Fruit fly (Drosophila melanogaster) whole organism, embryonic: ENCODE results near the gene GABPI.
A peak's percentile ranks its signal among the peaks of the same experiment; 100 is the strongest.

ENCODE experiments used
- BEAF-32 ChIP-seq: fragments of 200-800 bp; sonication (Bioruptor generic); optimal IDR thresholded peaks from 3 replicates; lab custom pipeline; 2017; ENCODE audit warnings: missing biosample characterization, missing genetic modification characterization, mild to moderate bottlenecking, moderate library complexity, missing genetic modification reagents
- Bteb2 ChIP-seq: fragments of 200-800 bp; sonication (Bioruptor generic); optimal IDR thresholded peaks from 2 replicates; lab custom pipeline; 2016; ENCODE audit warnings: missing biosample characterization, missing genetic modification characterization
- CG10543 ChIP-seq: fragments of 200-800 bp; sonication (Bioruptor generic); optimal IDR thresholded peaks from 3 replicates; lab custom pipeline; 2017; ENCODE audit warnings: missing biosample characterization, mild to moderate bottlenecking, missing genetic modification characterization, moderate library complexity
- CG10959 ChIP-seq: fragments of 200-800 bp; sonication (Bioruptor generic); IDR thresholded peaks from 2 replicates; pipeline ENCODE4 v1.3.6; 2022; ENCODE audit warnings: missing biosample characterization, missing genetic modification characterization
- CG11085 ChIP-seq: fragments of 200-800 bp; sonication (Bioruptor generic); IDR thresholded peaks from 2 replicates; pipeline ENCODE4 v1.3.6; 2022; ENCODE audit warnings: missing biosample characterization, missing genetic modification characterization
- CG11695 ChIP-seq: fragments of 200-800 bp; sonication (Bioruptor generic); IDR thresholded peaks from 3 replicates; pipeline ENCODE4 v1.3.6; 2022; ENCODE audit warnings: missing biosample characterization, missing genetic modification characterization
- CG12391 ChIP-seq: fragments of 200-800 bp; sonication (Bioruptor generic); optimal IDR thresholded peaks from 3 replicates; lab custom pipeline; 2018; ENCODE audit warnings: missing biosample characterization, mild to moderate bottlenecking, missing genetic modification characterization, moderate library complexity
- CG12942 ChIP-seq: fragments of 200-800 bp; sonication (Bioruptor generic); optimal IDR thresholded peaks from 3 replicates; lab custom pipeline; 2016; ENCODE audit warnings: missing biosample characterization, missing genetic modification characterization
- CG14014 ChIP-seq: fragments of 200-800 bp; sonication (Bioruptor generic); IDR thresholded peaks from 2 replicates; pipeline ENCODE4 v1.3.6; 2022; ENCODE audit warnings: missing biosample characterization, missing genetic modification characterization
- CG14667 ChIP-seq: fragments of 200-800 bp; sonication (Bioruptor generic); IDR thresholded peaks from 2 replicates; pipeline ENCODE4 v1.3.6; 2022; ENCODE audit warnings: missing biosample characterization, missing genetic modification characterization
- CG15514 ChIP-seq: fragments of 200-800 bp; sonication (Bioruptor generic); optimal IDR thresholded peaks from 3 replicates; lab custom pipeline; 2017; ENCODE audit warnings: missing biosample characterization, missing genetic modification characterization, mild to moderate bottlenecking, moderate library complexity, missing genetic modification reagents
- CG16863 ChIP-seq: fragments of 200-800 bp; sonication (Bioruptor generic); optimal IDR thresholded peaks from 3 replicates; lab custom pipeline; 2016; ENCODE audit warnings: missing biosample characterization, missing genetic modification characterization
- CG2678 ChIP-seq: fragments of 200-800 bp; sonication (Bioruptor generic); optimal IDR thresholded peaks from 3 replicates; lab custom pipeline; 2019; ENCODE audit warnings: missing biosample characterization, mild to moderate bottlenecking, missing genetic modification characterization, moderate library complexity
- CG3163 ChIP-seq: fragments of 200-800 bp; sonication (Bioruptor generic); optimal IDR thresholded peaks from 3 replicates; lab custom pipeline; 2016; ENCODE audit warnings: missing biosample characterization, missing genetic modification characterization
- CG33213 ChIP-seq: fragments of 200-800 bp; sonication (Bioruptor generic); optimal IDR thresholded peaks from 3 replicates; lab custom pipeline; 2016; ENCODE audit warnings: missing biosample characterization, missing genetic modification characterization
- CG3995 ChIP-seq: fragments of 200-800 bp; sonication (Bioruptor generic); optimal IDR thresholded peaks from 3 replicates; lab custom pipeline; 2016; ENCODE audit warnings: missing biosample characterization, missing genetic modification characterization
- CG4282 ChIP-seq: fragments of 200-800 bp; sonication (Bioruptor generic); optimal IDR thresholded peaks from 2 replicates; lab custom pipeline; 2016; ENCODE audit warnings: missing biosample characterization, missing genetic modification characterization
- CG4328 ChIP-seq: fragments of 200-800 bp; sonication (Bioruptor generic); optimal IDR thresholded peaks from 3 replicates; lab custom pipeline; 2017; ENCODE audit warnings: missing biosample characterization, missing genetic modification reagents, missing genetic modification characterization
- CG43689 ChIP-seq: fragments of 200-800 bp; sonication (Bioruptor generic); IDR thresholded peaks from 2 replicates; pipeline ENCODE4 v1.3.6; 2022; ENCODE audit warnings: missing biosample characterization, missing genetic modification characterization
- CG7556 ChIP-seq: fragments of 200-800 bp; sonication (Bioruptor generic); optimal IDR thresholded peaks from 2 replicates; lab custom pipeline; 2017; ENCODE audit warnings: missing biosample characterization, mild to moderate bottlenecking, missing genetic modification characterization
- CG8290 ChIP-seq, 3 experiments: fragments of 200-800 bp; sonication (Bioruptor generic); optimal IDR thresholded peaks; 2 replicates each; lab custom pipeline; 2016 to 2019; ENCODE audit warnings: missing biosample characterization in 3 of 3, missing genetic modification characterization in 3 of 3, mild to moderate bottlenecking in 2 of 3, moderate library complexity in 1 of 3
- D ChIP-seq, 2 experiments: fragments of 200-800 bp in 1 of 2; fragments of >200 bp in 1 of 2; sonication (Bioruptor generic) in 1 of 2; optimal IDR thresholded peaks; 2 replicates in 1 of 2; 3 replicates in 1 of 2; lab custom pipeline; 2017; ENCODE audit warnings: mild to moderate bottlenecking in 1 of 2, missing biosample characterization in 1 of 2, missing genetic modification characterization in 1 of 2, missing genetic modification reagents in 1 of 2
- D19B ChIP-seq: fragments of 200-800 bp; sonication (Bioruptor generic); optimal IDR thresholded peaks from 2 replicates; lab custom pipeline; 2017; ENCODE audit warnings: missing biosample characterization, mild to moderate bottlenecking, missing genetic modification characterization
- Dek ChIP-seq: fragments of 200-800 bp; sonication (Bioruptor generic); optimal IDR thresholded peaks from 3 replicates; lab custom pipeline; 2019; ENCODE audit warnings: missing biosample characterization, mild to moderate bottlenecking, missing genetic modification characterization, moderate library complexity
- Elba2 ChIP-seq: fragments of 200-800 bp; sonication (Bioruptor generic); optimal IDR thresholded peaks from 3 replicates; lab custom pipeline; 2016; ENCODE audit warnings: missing biosample characterization, missing genetic modification characterization
- GATAe ChIP-seq: fragments of 200-800 bp; sonication (Bioruptor generic); conservative IDR thresholded peaks from 2 replicates; pipeline ENCODE4 v1.3.6; 2022; ENCODE audit warnings: missing biosample characterization, missing genetic modification characterization
- H15 ChIP-seq: fragments of 200-800 bp; sonication (Bioruptor generic); IDR thresholded peaks from 3 replicates; pipeline ENCODE4 v1.3.6; 2022; ENCODE audit warnings: missing biosample characterization, missing genetic modification characterization
- HLHmδ ChIP-seq: fragments of 200-800 bp; sonication (Bioruptor generic); optimal IDR thresholded peaks from 2 replicates; lab custom pipeline; 2018; ENCODE audit warnings: missing biosample characterization, mild to moderate bottlenecking, missing genetic modification characterization, moderate library complexity
- Hey ChIP-seq: fragments of 200-800 bp; sonication (Bioruptor generic); optimal IDR thresholded peaks from 3 replicates; lab custom pipeline; 2018; ENCODE audit warnings: missing biosample characterization, mild to moderate bottlenecking, missing genetic modification characterization
- NK7.1 ChIP-seq: fragments of 200-800 bp; sonication (Bioruptor generic); optimal IDR thresholded peaks from 3 replicates; lab custom pipeline; 2016; ENCODE audit warnings: missing biosample characterization, missing genetic modification characterization
- Nf-YC ChIP-seq: fragments of 200-800 bp; optimal IDR thresholded peaks from 3 replicates; lab custom pipeline; 2019; ENCODE audit warnings: missing biosample characterization, mild to moderate bottlenecking, missing genetic modification characterization, moderate library complexity
- NfI ChIP-seq: fragments of 200-800 bp; sonication (Bioruptor generic); optimal IDR thresholded peaks from 3 replicates; lab custom pipeline; 2018; ENCODE audit warnings: missing biosample characterization, mild to moderate bottlenecking, missing genetic modification characterization, moderate library complexity
- Pdp1 ChIP-seq, 2 experiments: fragments of 200-800 bp; sonication (Bioruptor generic); optimal IDR thresholded peaks; 3 replicates each; lab custom pipeline; 2016; ENCODE audit warnings: missing biosample characterization in 2 of 2, missing genetic modification characterization in 2 of 2, mild to moderate bottlenecking in 1 of 2, moderate library complexity in 1 of 2
- Six4 ChIP-seq: fragments of 200-800 bp; sonication (Bioruptor generic); optimal IDR thresholded peaks from 2 replicates; lab custom pipeline; 2016; ENCODE audit warnings: missing biosample characterization, missing genetic modification characterization
- Trl ChIP-seq, 3 experiments: fragments of >200 bp in 2 of 3; fragments of 200-800 bp in 1 of 3; sonication (Bioruptor generic) in 1 of 3; optimal IDR thresholded peaks; 2 replicates in 1 of 3; 3 replicates in 2 of 3; lab custom pipeline; 2016 to 2017; ENCODE audit warnings: missing biosample characterization in 1 of 3, missing genetic modification characterization in 1 of 3
- abd-A ChIP-seq: fragments of 200-800 bp; sonication (Bioruptor generic); optimal IDR thresholded peaks from 3 replicates; lab custom pipeline; 2019; ENCODE audit warnings: missing biosample characterization, mild to moderate bottlenecking, missing genetic modification characterization, moderate library complexity
- cas ChIP-seq: fragments of 200-800 bp; sonication (Bioruptor generic); IDR thresholded peaks from 2 replicates; pipeline ENCODE4 v1.3.6; 2022; ENCODE audit warnings: missing biosample characterization, missing genetic modification characterization
- chinmo ChIP-seq: fragments of 200-800 bp; sonication (Bioruptor generic); IDR thresholded peaks from 4 replicates; pipeline ENCODE4 v1.3.6; 2022; ENCODE audit warnings: missing biosample characterization, missing genetic modification characterization; ENCODE audit not compliant: partially characterized antibody
- ken ChIP-seq: fragments of 200-800 bp; sonication (Bioruptor generic); IDR thresholded peaks from 3 replicates; pipeline ENCODE4 v1.3.6; 2022; ENCODE audit warnings: missing biosample characterization, missing genetic modification characterization
- org-1 ChIP-seq: fragments of 200-800 bp; sonication (Bioruptor generic); optimal IDR thresholded peaks from 2 replicates; lab custom pipeline; 2017; ENCODE audit warnings: missing biosample characterization, missing genetic modification characterization
- otp ChIP-seq: fragments of 200-800 bp; sonication (Bioruptor generic); IDR thresholded peaks from 3 replicates; pipeline ENCODE4, ENCODE4 v1.3.6; 2022; ENCODE audit warnings: missing biosample characterization, missing genetic modification characterization
- pb ChIP-seq: fragments of 200-800 bp; sonication (Bioruptor generic); optimal IDR thresholded peaks from 3 replicates; lab custom pipeline; 2016; ENCODE audit warnings: missing biosample characterization, missing genetic modification characterization
- ranshi ChIP-seq: fragments of 200-800 bp; sonication (Bioruptor generic); IDR thresholded peaks from 2 replicates; pipeline ENCODE4 v1.3.6; 2022; ENCODE audit warnings: missing biosample characterization, missing genetic modification characterization
- schlank ChIP-seq: fragments of 200-800 bp; sonication (Bioruptor generic); optimal IDR thresholded peaks from 2 replicates; lab custom pipeline; 2018; ENCODE audit warnings: missing biosample characterization, mild to moderate bottlenecking, missing genetic modification characterization
- slp2 ChIP-seq: fragments of 200-800 bp; sonication (Bioruptor generic); optimal IDR thresholded peaks from 2 replicates; lab custom pipeline; 2016; ENCODE audit warnings: missing biosample characterization, missing genetic modification characterization
- sob ChIP-seq: fragments of 200-800 bp; sonication (Bioruptor generic); IDR thresholded peaks from 2 replicates; pipeline ENCODE4 v1.3.6; 2022; ENCODE audit warnings: missing biosample characterization, missing genetic modification characterization
- stwl ChIP-seq: fragments of 200-800 bp; sonication (Bioruptor generic); optimal IDR thresholded peaks from 3 replicates; lab custom pipeline; 2018; ENCODE audit warnings: missing biosample characterization, mild to moderate bottlenecking, missing genetic modification characterization, moderate library complexity
- tin ChIP-seq: fragments of 200-800 bp; sonication (Bioruptor generic); optimal IDR thresholded peaks from 3 replicates; lab custom pipeline; 2016; ENCODE audit warnings: missing biosample characterization, missing genetic modification characterization

GABPI gene

dm6 chr2L:3041918-3042615 is 11.7 kb downstream of the GABPI start, which contains the start of gene CG17261 (continued):
- TF ChIP-seq CG12942 (GFP tag; lab: Kevin White, UChicago) (no peak), org-1 (GFP tag; lab: Kevin White, UChicago) (peak; percentile 4), Nf-YC (no peak), slp2 (GFP tag; lab: Kevin White, UChicago) (no peak), Hey (peak; percentile 89), stwl (no peak), H15 (no peak), CG11695 (GFP tag; lab: Robert Waterston, UW) (peak; percentile 37; the same call in 1 of the 3 replicates), CG11085 (no peak), CG2678 (tag; lab: Kevin White, UChicago) (peak; percentile 56), NfI (GFP tag; lab: Kevin White, UChicago) (peak; percentile 15), Six4 (GFP tag; lab: Kevin White, UChicago) (no peak), NK7.1 (GFP tag; lab: Kevin White, UChicago) (no peak), abd-A (no peak), CG10543 (GFP tag; lab: Kevin White, UChicago) (peak; percentile 88), CG15514 (GFP tag; lab: Kevin White, UChicago) (peak; percentile 30), D (optimal IDR thresholded peaks at IDR 0.05; lab: Kevin White, UChicago) (no peak), D (GFP tag; optimal IDR thresholded peaks at IDR 0.05; lab: Kevin White, UChicago) (no peak), GATAe (GFP tag; lab: Robert Waterston, UW) (no peak), CG7556 (GFP tag; lab: Kevin White, UChicago) (peak; percentile 37), CG16863 (no peak), pb (GFP tag; lab: Kevin White, UChicago) (no peak), chinmo (GFP tag; lab: Robert Waterston, UW) (peak; percentile 76; the same call in 3 of the 4 replicates), CG4282 (GFP tag; lab: Kevin White, UChicago) (no peak), Elba2 (GFP tag; lab: Kevin White, UChicago) (no peak), CG3995 (GFP tag; lab: Kevin White, UChicago) (no peak), CG8290 (GFP tag; optimal IDR thresholded peaks at IDR 0.05; lab: Kevin White, UChicago) (no peak), CG8290 (tag; optimal IDR thresholded peaks at IDR 0.05; lab: Kevin White, UChicago) (peak in 1 of 2 experiments; percentile 70), CG33213 (GFP tag; lab: Kevin White, UChicago) (no peak), CG12391 (peak; percentile 43), Dek (tag; lab: Kevin White, UChicago) (peak; percentile 21), sob (GFP tag; lab: Robert Waterston, UW) (peak; percentile 47; the same call in 1 of the 2 replicates), CG43689 (GFP tag; lab: Robert Waterston, UW) (no peak), CG4328 (GFP tag; lab: Kevin White, UChicago) (no peak), CG10959 (GFP tag; lab: Robert Waterston, UW) (no peak), CG14014 (GFP tag; lab: Robert Waterston, UW) (no peak), Bteb2 (peak; percentile 5), otp (GFP tag; lab: Robert Waterston, UW) (0 out of 3 replicates have a peak, but pooled peaks have one; percentile 33), cas (GFP tag; lab: Robert Waterston, UW) (no peak), BEAF-32 (GFP tag; lab: Kevin White, UChicago) (no peak), Pdp1 (GFP tag; optimal IDR thresholded peaks at IDR 0.05; lab: Kevin White, UChicago) (peak; percentile 35 to 90), CG14667 (GFP tag; lab: Robert Waterston, UW) (no peak), Trl (optimal IDR thresholded peaks at IDR 0.05; lab: Kevin White, UChicago) (no peak), Trl (GFP tag; optimal IDR thresholded peaks at IDR 0.05; lab: Kevin White, UChicago) (peak; percentile 37), ranshi (GFP tag; lab: Robert Waterston, UW) (0 out of 2 replicates have a peak, but pooled peaks have one; percentile 5), HLHmδ (GFP tag; lab: Kevin White, UChicago) (no peak), D19B (peak; percentile 10), CG3163 (no peak), tin (GFP tag; lab: Kevin White, UChicago) (peak; percentile 37), ken (GFP tag; lab: Robert Waterston, UW) (0 out of 3 replicates have a peak, but pooled peaks have one; percentile 29), schlank (tag; lab: Kevin White, UChicago) (peak; percentile 65)
